2 worm cellular contexts compared by ENCODE assay signal in genomic region chrX:6601155-6601554, ce11.
TF ChIP-seq lines count a peak whose summit lies in the region.

No protein-coding gene starts in this region.

TF ChIP-seq in whole organism, L4 larva, 104 proteins besides CTCF, POLR2A, EP300 and RAD21:
- peak; percentile 46; the same call in 1 of the 2 replicates for TF ChIP-seq vab-7 (GFP tag; IDR thresholded peaks at IDR 0.05; lab: Robert Waterston, UW)
TF ChIP-seq in whole organism, L4 larva: peak in this region for 1; not testable (repeated sequence) for 103.

TF ChIP-seq in whole organism, young adult, 124 proteins besides CTCF, POLR2A, EP300 and RAD21:
- peak; percentile 29 for TF ChIP-seq tbp1 (GFP tag; optimal IDR thresholded peaks at IDR 0.05; lab: Kevin White, UChicago)
- TF ChIP-seq pbrm-1 (GFP tag; IDR thresholded peaks at IDR 0.05; lab: Robert Waterston, UW) = 0 out of 2 replicates have a peak, but pooled peaks have one; percentile 35
- TF ChIP-seq hmg-1.2 (GFP tag; IDR thresholded peaks at IDR 0.05; lab: Robert Waterston, UW) = peak; percentile 35; the same call in 1 of the 2 replicates
- TF ChIP-seq D2030.7 (GFP tag; IDR thresholded peaks at IDR 0.05; lab: Robert Waterston, UW) = peak; percentile 55; the same call in 1 of the 2 replicates
- TF ChIP-seq B0261.1 (tag; optimal IDR thresholded peaks at IDR 0.05; lab: Kevin White, UChicago) = peak; percentile 34
- TF ChIP-seq lin-26 (GFP tag; IDR thresholded peaks at IDR 0.05; lab: Robert Waterston, UW) = peak; percentile 73
- TF ChIP-seq ztf-25 (GFP tag; IDR thresholded peaks at IDR 0.05; lab: Robert Waterston, UW) = 0 out of 2 replicates have a peak, but pooled peaks have one; percentile 42
